Worm (Caenorhabditis elegans) whole organism, young adult: Measurements from ENCODE around the gene ptr-19.

Experiments
- C17E4.6 ChIP-seq: fragments of 200-800 bp; sonication (Bioruptor generic); IDR thresholded peaks from 2 replicates; pipeline ENCODE4 v1.3.6; 2022; ENCODE audit warnings: missing genetic modification reagents, missing genetic modification characterization, missing compliant biosample characterization
- F39B2.1 ChIP-seq: fragments of 200-800 bp; sonication (Bioruptor generic); IDR thresholded peaks from 2 replicates; pipeline ENCODE4 v1.3.6; 2022; ENCODE audit warnings: missing genetic modification reagents, missing genetic modification characterization, missing compliant biosample characterization
- F49E8.2 ChIP-seq: sonication (generic microtip); optimal IDR thresholded peaks from 3 replicates; lab custom pipeline; 2017; ENCODE audit warnings: missing genetic modification characterization, mild to moderate bottlenecking, missing compliant biosample characterization, antibody characterized with exemption, moderate library complexity; ENCODE audit not compliant: insufficient read depth
- F57A8.1 ChIP-seq: fragments of 200-800 bp; sonication (Bioruptor generic); optimal IDR thresholded peaks from 2 replicates; lab custom pipeline; 2018; ENCODE audit warnings: mild to moderate bottlenecking, missing genetic modification characterization, moderate library complexity, missing compliant biosample characterization
- K12H6.12 ChIP-seq: fragments of 200-800 bp; sonication (Bioruptor generic); optimal IDR thresholded peaks from 2 replicates; lab custom pipeline; 2018; ENCODE audit warnings: mild to moderate bottlenecking, missing genetic modification characterization, missing compliant biosample characterization
- Y79H2A.3 ChIP-seq: fragments of 200-800 bp; sonication (Bioruptor generic); conservative IDR thresholded peaks from 2 replicates; pipeline ENCODE4 v1.3.6; 2022; ENCODE audit warnings: missing genetic modification reagents, missing genetic modification characterization, missing compliant biosample characterization
- Y95B8A.8 ChIP-seq: fragments of 200-800 bp; sonication (Bioruptor generic); IDR thresholded peaks from 2 replicates; pipeline ENCODE4 v1.3.6; 2022; ENCODE audit warnings: missing genetic modification reagents, missing genetic modification characterization, missing compliant biosample characterization
- aptf-2 ChIP-seq: fragments of 200-800 bp; sonication (Bioruptor generic); conservative IDR thresholded peaks from 2 replicates; pipeline ENCODE4 v1.3.6; 2022; ENCODE audit warnings: missing genetic modification reagents, missing genetic modification characterization, missing compliant biosample characterization
- athp-1 ChIP-seq: sonication (generic microtip); optimal IDR thresholded peaks from 2 replicates; lab custom pipeline; 2017; ENCODE audit warnings: mild to moderate bottlenecking, missing genetic modification characterization, missing compliant biosample characterization
- bed-1 ChIP-seq: fragments of 200-800 bp; sonication (Bioruptor generic); IDR thresholded peaks from 2 replicates; pipeline ENCODE4 v1.3.6; 2022; ENCODE audit warnings: missing genetic modification reagents, missing genetic modification characterization, missing compliant biosample characterization
- bed-2 ChIP-seq: fragments of 200-800 bp; sonication (Bioruptor generic); IDR thresholded peaks from 2 replicates; pipeline ENCODE4 v1.3.6; 2022; ENCODE audit warnings: missing genetic modification reagents, missing genetic modification characterization, missing compliant biosample characterization
- ccch-3 ChIP-seq: fragments of 200-800 bp; sonication (Bioruptor generic); optimal IDR thresholded peaks from 2 replicates; lab custom pipeline; 2018; ENCODE audit warnings: mild to moderate bottlenecking, missing genetic modification characterization, missing compliant biosample characterization
- cebp-2 ChIP-seq: fragments of 200-800 bp; sonication (Bioruptor generic); IDR thresholded peaks from 2 replicates; pipeline ENCODE4 v1.3.6; 2022; ENCODE audit warnings: missing genetic modification characterization, missing compliant biosample characterization
- ceh-100 ChIP-seq: fragments of 200-800 bp; sonication (Bioruptor generic); IDR thresholded peaks from 2 replicates; pipeline ENCODE4 v1.3.6; 2022; ENCODE audit warnings: missing genetic modification reagents, missing genetic modification characterization, missing compliant biosample characterization
- ceh-27 ChIP-seq: fragments of 200-800 bp; sonication (Bioruptor generic); optimal IDR thresholded peaks from 2 replicates; lab custom pipeline; 2018; ENCODE audit warnings: mild to moderate bottlenecking, missing genetic modification characterization, moderate library complexity, missing compliant biosample characterization
- dox-1 ChIP-seq: fragments of 200-800 bp; sonication (Bioruptor generic); IDR thresholded peaks from 2 replicates; pipeline ENCODE4 v1.3.6; 2022; ENCODE audit warnings: missing genetic modification reagents, missing genetic modification characterization, missing compliant biosample characterization
- dpl-1 ChIP-seq: fragments of 150-350 bp; optimal IDR thresholded peaks from 2 replicates; lab custom pipeline; 2014; ENCODE audit warnings: missing biosample characterization, missing genetic modification reagents, missing genetic modification characterization
- egl-44 ChIP-seq: fragments of 200-800 bp; sonication (Bioruptor generic); IDR thresholded peaks from 2 replicates; pipeline ENCODE4 v1.3.6; 2022; ENCODE audit warnings: missing genetic modification reagents, missing genetic modification characterization, missing compliant biosample characterization
- ets-4 ChIP-seq: fragments of 200-800 bp; sonication (Bioruptor generic); optimal IDR thresholded peaks from 2 replicates; lab custom pipeline; 2018; ENCODE audit warnings: mild to moderate bottlenecking, missing genetic modification characterization, missing compliant biosample characterization
- gei-17 ChIP-seq: fragments of 200-800 bp; sonication (Bioruptor generic); optimal IDR thresholded peaks from 2 replicates; lab custom pipeline; 2018; ENCODE audit warnings: mild to moderate bottlenecking, missing genetic modification characterization, missing compliant biosample characterization
- hlh-12 ChIP-seq: sonication (generic microtip); optimal IDR thresholded peaks from 2 replicates; lab custom pipeline; 2016; ENCODE audit warnings: missing genetic modification characterization, missing compliant biosample characterization
- hsf-1 ChIP-seq: fragments of 200-800 bp; sonication (Bioruptor generic); IDR thresholded peaks from 2 replicates; pipeline ENCODE4 v1.3.6; 2022; ENCODE audit warnings: missing genetic modification reagents, missing genetic modification characterization, missing compliant biosample characterization
- let-607 ChIP-seq, 2 experiments: fragments of 200-800 bp in 1 of 2; sonication (Bioruptor generic) in 1 of 2; sonication (generic microtip) in 1 of 2; optimal IDR thresholded peaks; 2 replicates each; lab custom pipeline; 2016 to 2018; ENCODE audit warnings: mild to moderate bottlenecking in 2 of 2, missing compliant biosample characterization in 2 of 2, missing genetic modification characterization in 2 of 2, moderate library complexity in 2 of 2, missing genotype in 1 of 2
- lin-26 ChIP-seq: fragments of 200-800 bp; sonication (Bioruptor generic); IDR thresholded peaks from 2 replicates; pipeline ENCODE4 v1.3.6; 2022; ENCODE audit warnings: missing genetic modification reagents, missing genetic modification characterization, missing compliant biosample characterization
- lsy-27 ChIP-seq: sonication (generic microtip); optimal IDR thresholded peaks from 2 replicates; lab custom pipeline; 2017; ENCODE audit warnings: missing genetic modification characterization, mild to moderate bottlenecking, missing compliant biosample characterization, antibody characterized with exemption, missing genotype, borderline replicate concordance; ENCODE audit not compliant: insufficient read depth
- madf-10 ChIP-seq: sonication (generic microtip); optimal IDR thresholded peaks from 2 replicates; lab custom pipeline; 2016; ENCODE audit warnings: mild to moderate bottlenecking, missing genetic modification characterization, missing compliant biosample characterization
- madf-8 ChIP-seq: fragments of 200-800 bp; sonication (Bioruptor generic); conservative IDR thresholded peaks from 2 replicates; pipeline ENCODE4 v1.3.6; 2022; ENCODE audit warnings: missing genetic modification reagents, missing genetic modification characterization, missing compliant biosample characterization
- mes-4 ChIP-seq: sonication (generic microtip); optimal IDR thresholded peaks from 2 replicates; lab custom pipeline; 2016; ENCODE audit warnings: missing genotype, missing genetic modification characterization, missing compliant biosample characterization
- mxl-1 ChIP-seq: sonication (generic microtip); optimal IDR thresholded peaks from 2 replicates; lab custom pipeline; 2016; ENCODE audit warnings: missing genetic modification characterization, missing compliant biosample characterization
- nfya-1 ChIP-seq: sonication (generic microtip); optimal IDR thresholded peaks from 2 replicates; lab custom pipeline; 2017; ENCODE audit warnings: antibody characterized with exemption, missing compliant biosample characterization, missing genetic modification characterization, borderline replicate concordance; ENCODE audit not compliant: insufficient read depth
- nfyb-1 ChIP-seq: fragments of 200-800 bp; sonication (Bioruptor generic); IDR thresholded peaks from 2 replicates; pipeline ENCODE4 v1.3.6; 2022; ENCODE audit warnings: missing genetic modification reagents, missing genetic modification characterization, missing compliant biosample characterization
- nhr-120 ChIP-seq: fragments of 200-800 bp; sonication (Bioruptor generic); IDR thresholded peaks from 2 replicates; pipeline ENCODE4 v1.3.6; 2022; ENCODE audit warnings: missing genetic modification characterization, missing compliant biosample characterization
- nhr-179 ChIP-seq: sonication (generic microtip); optimal IDR thresholded peaks from 2 replicates; lab custom pipeline; 2016; ENCODE audit warnings: mild to moderate bottlenecking, missing genetic modification characterization, missing compliant biosample characterization
- pbrm-1 ChIP-seq: fragments of 200-800 bp; sonication (Bioruptor generic); IDR thresholded peaks from 2 replicates; pipeline ENCODE4 v1.3.6; 2022; ENCODE audit warnings: missing genetic modification reagents, missing genetic modification characterization, missing compliant biosample characterization
- rcor-1 ChIP-seq: fragments of 200-800 bp; sonication (Bioruptor generic); IDR thresholded peaks from 2 replicates; pipeline ENCODE4 v1.3.6; 2022; ENCODE audit warnings: missing genetic modification reagents, missing genetic modification characterization, missing compliant biosample characterization
- repo-1 ChIP-seq: sonication (generic microtip); optimal IDR thresholded peaks from 2 replicates; lab custom pipeline; 2017; ENCODE audit warnings: mild to moderate bottlenecking, missing genetic modification characterization, missing compliant biosample characterization
- rpc-1 ChIP-seq, 2 experiments: fragments of 150-350 bp in 1 of 2; sonication (generic microtip) in 1 of 2; optimal IDR thresholded peaks; 2 replicates each; lab custom pipeline; 2014 to 2018; ENCODE audit warnings: missing biosample characterization in 1 of 2, missing genetic modification characterization in 1 of 2, missing genetic modification reagents in 1 of 2, missing genotype in 1 of 2
- sea-2 ChIP-seq: fragments of 200-800 bp; sonication (Bioruptor generic); IDR thresholded peaks from 2 replicates; pipeline ENCODE4 v1.3.6; 2022; ENCODE audit warnings: missing genetic modification characterization, missing compliant biosample characterization
- snpc-1.1 ChIP-seq: sonication (generic microtip); optimal IDR thresholded peaks from 2 replicates; lab custom pipeline; 2017; ENCODE audit warnings: missing genetic modification characterization, mild to moderate bottlenecking, missing compliant biosample characterization, antibody characterized with exemption, moderate library complexity, missing genotype, missing genetic modification reagents; ENCODE audit not compliant: insufficient read depth
- snpc-3.4 ChIP-seq: sonication (generic microtip); optimal IDR thresholded peaks from 2 replicates; lab custom pipeline; 2017; ENCODE audit warnings: missing genetic modification characterization, mild to moderate bottlenecking, missing compliant biosample characterization, antibody characterized with exemption, moderate library complexity, missing genotype, missing genetic modification reagents
- tlf-1 ChIP-seq: fragments of 200-800 bp; sonication (Bioruptor generic); optimal IDR thresholded peaks from 2 replicates; lab custom pipeline; 2018; ENCODE audit warnings: mild to moderate bottlenecking, missing genetic modification characterization, missing compliant biosample characterization
- unc-130 ChIP-seq: sonication (generic microtip); optimal IDR thresholded peaks from 2 replicates; lab custom pipeline; 2016; ENCODE audit warnings: missing genetic modification reagents, missing genetic modification characterization, missing compliant biosample characterization
- unc-62 ChIP-seq: fragments of 150-350 bp; optimal IDR thresholded peaks from 2 replicates; lab custom pipeline; 2014; ENCODE audit warnings: missing biosample characterization, missing genetic modification reagents, missing genetic modification characterization
- zfh-2 ChIP-seq: fragments of 200-800 bp; sonication (Bioruptor generic); conservative IDR thresholded peaks from 2 replicates; pipeline ENCODE4 v1.3.6; 2022; ENCODE audit warnings: missing genetic modification reagents, missing genetic modification characterization, missing compliant biosample characterization
- ztf-26 ChIP-seq: sonication (generic microtip); optimal IDR thresholded peaks from 2 replicates; lab custom pipeline; 2017; ENCODE audit warnings: missing genetic modification characterization, missing compliant biosample characterization
- ztf-3 ChIP-seq: fragments of 200-800 bp; sonication (Bioruptor generic); optimal IDR thresholded peaks from 2 replicates; lab custom pipeline; 2018; ENCODE audit warnings: mild to moderate bottlenecking, missing genetic modification characterization, missing compliant biosample characterization

The ptr-19 gene

ce11 chrIII:10742382-10742860 is 39.2 kb upstream of the ptr-19 start, which contains the start of the genes tbb-1 and rib-2 (continued):
- TF ChIP-seq Y79H2A.3 (GFP tag; lab: Robert Waterston, UW), result peak; percentile 97
- TF ChIP-seq mxl-1 (tag; lab: Kevin White, UChicago), result no peak
- no peak for TF ChIP-seq cebp-2 (GFP tag; lab: Robert Waterston, UW)
- TF ChIP-seq repo-1 (tag; lab: Kevin White, UChicago), result no peak
- peak; percentile 91 for TF ChIP-seq nfyb-1 (GFP tag; lab: Robert Waterston, UW)
- TF ChIP-seq lin-26 (GFP tag; lab: Robert Waterston, UW), result peak; percentile 77
- no peak for TF ChIP-seq nfya-1 (tag; lab: Kevin White, UChicago)
- TF ChIP-seq ceh-100, result peak; percentile 87
- peak; percentile 96 for TF ChIP-seq pbrm-1 (GFP tag; lab: Robert Waterston, UW)
- TF ChIP-seq ccch-3 (GFP tag; lab: Kevin White, UChicago), result no peak
- peak; percentile 76 for TF ChIP-seq bed-2 (GFP tag; lab: Robert Waterston, UW)
- no peak for TF ChIP-seq nhr-179 (tag; lab: Kevin White, UChicago)
- no peak for TF ChIP-seq lsy-27 (tag; lab: Kevin White, UChicago)
- no peak for TF ChIP-seq sea-2 (GFP tag; lab: Robert Waterston, UW)
- peak; percentile 85 for TF ChIP-seq ets-4
- peak; percentile 99 for TF ChIP-seq Y95B8A.8
- no peak for TF ChIP-seq hlh-12 (tag; lab: Kevin White, UChicago)
- TF ChIP-seq snpc-1.1, result peak; percentile 77
- peak; percentile 95 for TF ChIP-seq hsf-1 (GFP tag; lab: Robert Waterston, UW)
- TF ChIP-seq mes-4, result no peak
- peak; percentile 99 for TF ChIP-seq tlf-1 (GFP tag; lab: Kevin White, UChicago)
- TF ChIP-seq ztf-26, result peak; percentile 54
- TF ChIP-seq unc-62 (GFP tag; lab: Kevin White, UChicago), result no peak
- no peak for TF ChIP-seq F39B2.1 (GFP tag; lab: Robert Waterston, UW)
- TF ChIP-seq bed-1 (GFP tag; lab: Robert Waterston, UW), result no peak
- TF ChIP-seq F49E8.2 (tag; lab: Kevin White, UChicago), result peak; percentile 95
- peak; percentile 96 for TF ChIP-seq unc-130 (GFP tag; lab: Kevin White, UChicago)
- TF ChIP-seq ztf-3 (GFP tag; lab: Kevin White, UChicago), result no peak
- TF ChIP-seq aptf-2 (GFP tag; lab: Robert Waterston, UW), result peak; percentile 84
- TF ChIP-seq dox-1 (GFP tag; lab: Robert Waterston, UW), result peak; percentile 99
- peak; percentile 99 for TF ChIP-seq madf-8
- no peak for TF ChIP-seq nhr-120 (GFP tag; lab: Robert Waterston, UW)
- TF ChIP-seq madf-10 (tag; lab: Kevin White, UChicago), result peak; percentile 78
- no peak for TF ChIP-seq gei-17
- TF ChIP-seq egl-44 (GFP tag; lab: Robert Waterston, UW), result peak; percentile 83
- TF ChIP-seq ceh-27 (GFP tag; lab: Kevin White, UChicago), result peak; percentile 69
- peak; percentile 97 for TF ChIP-seq athp-1 (tag; lab: Kevin White, UChicago)
- TF ChIP-seq, all 124 proteins: peak for 80

ce11 chrIII:10746406-10746807 is 35.2 kb upstream of the ptr-19 start:
- TF ChIP-seq egl-44 (GFP tag; lab: Robert Waterston, UW) (no peak; the same call in 1 of the 2 replicates), let-607 (tag; optimal IDR thresholded peaks at IDR 0.05; lab: Kevin White, UChicago) (no peak), K12H6.12 (tag; lab: Kevin White, UChicago) (no peak), rpc-1 (optimal IDR thresholded peaks at IDR 0.05; lab: Kevin White, UChicago) (no peak), rpc-1 (tag; optimal IDR thresholded peaks at IDR 0.05; lab: Kevin White, UChicago) (peak; percentile 6), F57A8.1 (GFP tag; lab: Kevin White, UChicago) (peak; percentile 63), hsf-1 (GFP tag; lab: Robert Waterston, UW) (peak; percentile 81), rcor-1 (GFP tag; lab: Robert Waterston, UW) (peak; percentile 66), dox-1 (GFP tag; lab: Robert Waterston, UW) (peak; percentile 38; the same call in 1 of the 2 replicates), athp-1 (tag; lab: Kevin White, UChicago) (peak; percentile 85), C17E4.6 (peak; percentile 74), F49E8.2 (tag; lab: Kevin White, UChicago) (peak; percentile 93), lin-26 (GFP tag; lab: Robert Waterston, UW) (peak; percentile 87), repo-1 (tag; lab: Kevin White, UChicago) (peak; percentile 1), snpc-3.4 (tag; lab: Kevin White, UChicago) (peak; percentile 91), zfh-2 (no peak), dpl-1 (GFP tag; lab: Kevin White, UChicago) (peak; percentile 6), pbrm-1 (GFP tag; lab: Robert Waterston, UW) (peak; percentile 75; the same call in 1 of the 2 replicates)
